Worm (Caenorhabditis elegans) whole organism, L4 larva: ENCODE measurements around the gene grd-6.

Experiments used
- D1046.2 ChIP-seq: fragments of 200-800 bp; sonication (Bioruptor generic); IDR thresholded peaks from 2 replicates; pipeline ENCODE4 v1.3.6; 2022; ENCODE audit warnings: missing genetic modification characterization, missing compliant biosample characterization
- F26F4.8 ChIP-seq: fragments of 200-800 bp; sonication (Bioruptor generic); conservative IDR thresholded peaks from 2 replicates; pipeline ENCODE4 v1.3.6; 2022; ENCODE audit warnings: missing genetic modification characterization, missing compliant biosample characterization
- T26A8.4 ChIP-seq: fragments of 200-800 bp; sonication (Bioruptor generic); IDR thresholded peaks from 2 replicates; pipeline ENCODE4 v1.3.6; 2022; ENCODE audit warnings: missing genetic modification characterization, missing compliant biosample characterization
- Y75B8A.6 ChIP-seq: fragments of 200-800 bp; sonication (Bioruptor generic); IDR thresholded peaks from 2 replicates; pipeline ENCODE4 v1.3.6; 2022; ENCODE audit warnings: missing genetic modification reagents, missing genetic modification characterization, missing compliant biosample characterization
- ama-1 ChIP-seq: fragments of 150-350 bp; optimal IDR thresholded peaks from 2 replicates; lab custom pipeline; 2014; ENCODE audit warnings: inconsistent platforms, mixed read lengths
- ceh-32 ChIP-seq: sonication (generic microtip); optimal IDR thresholded peaks from 2 replicates; lab custom pipeline; 2016; ENCODE audit warnings: mild to moderate bottlenecking, missing genetic modification characterization, missing compliant biosample characterization; ENCODE audit not compliant: poor library complexity
- cey-2 ChIP-seq: sonication (generic microtip); optimal IDR thresholded peaks from 3 replicates; lab custom pipeline; 2017; ENCODE audit warnings: missing genetic modification characterization, mild to moderate bottlenecking, missing compliant biosample characterization, antibody characterized with exemption, borderline replicate concordance; ENCODE audit not compliant: insufficient read depth
- ctbp-1 ChIP-seq: fragments of 200-800 bp; sonication (Bioruptor generic); IDR thresholded peaks from 2 replicates; pipeline ENCODE4 v1.3.6; 2022; ENCODE audit warnings: missing genetic modification reagents, missing genetic modification characterization, missing compliant biosample characterization
- daf-12 ChIP-seq: fragments of 150-350 bp; optimal IDR thresholded peaks from 2 replicates; lab custom pipeline; 2014; ENCODE audit warnings: missing biosample characterization, missing genetic modification reagents, missing genetic modification characterization
- daf-16 ChIP-seq, 3 experiments: sonication (generic microtip); optimal IDR thresholded peaks; 2 replicates each; lab custom pipeline; 2016 to 2017; ENCODE audit warnings: missing genetic modification characterization in 3 of 3, missing genetic modification reagents in 3 of 3, mild to moderate bottlenecking in 2 of 3, missing compliant biosample characterization in 2 of 3, missing biosample characterization in 1 of 3, moderate library complexity in 1 of 3
- daf-8 ChIP-seq: fragments of 200-800 bp; sonication (Bioruptor generic); IDR thresholded peaks from 2 replicates; pipeline ENCODE4 v1.3.6; 2022; ENCODE audit warnings: missing genetic modification characterization, missing compliant biosample characterization
- dmd-6 ChIP-seq: fragments of 200-800 bp; sonication (Bioruptor generic); IDR thresholded peaks from 2 replicates; pipeline ENCODE4 v1.3.6; 2022; ENCODE audit warnings: missing genetic modification reagents, missing genetic modification characterization, missing compliant biosample characterization
- duxl-1 ChIP-seq: sonication (generic microtip); optimal IDR thresholded peaks from 2 replicates; lab custom pipeline; 2016; ENCODE audit warnings: mild to moderate bottlenecking, missing genetic modification characterization, moderate library complexity, missing compliant biosample characterization; ENCODE audit not compliant: poor library complexity
- dve-1 ChIP-seq: sonication (generic microtip); optimal IDR thresholded peaks from 2 replicates; lab custom pipeline; 2017; ENCODE audit warnings: antibody characterized with exemption, mild to moderate bottlenecking, missing genetic modification characterization, missing compliant biosample characterization; ENCODE audit not compliant: insufficient read depth
- egl-27 ChIP-seq: sonication (generic microtip); optimal IDR thresholded peaks from 3 replicates; lab custom pipeline; 2017; ENCODE audit warnings: missing biosample characterization, missing genetic modification reagents, missing genetic modification characterization
- egl-43 ChIP-seq: fragments of 200-800 bp; sonication (Bioruptor generic); IDR thresholded peaks from 2 replicates; pipeline ENCODE4 v1.3.6; 2022; ENCODE audit warnings: missing genetic modification reagents, missing genetic modification characterization, missing compliant biosample characterization
- gei-8 ChIP-seq: fragments of 200-800 bp; sonication (Bioruptor generic); optimal IDR thresholded peaks from 2 replicates; lab custom pipeline; 2018; ENCODE audit warnings: mild to moderate bottlenecking, missing genetic modification characterization, missing compliant biosample characterization
- hlh-11 ChIP-seq: fragments of 200-800 bp; sonication (Bioruptor generic); optimal IDR thresholded peaks from 2 replicates; lab custom pipeline; 2018; ENCODE audit warnings: mild to moderate bottlenecking, missing genetic modification characterization, missing compliant biosample characterization
- lin-1 ChIP-seq: fragments of 200-800 bp; sonication (Bioruptor generic); IDR thresholded peaks from 2 replicates; pipeline ENCODE4 v1.3.6; 2022; ENCODE audit warnings: missing genetic modification reagents, missing genetic modification characterization, missing compliant biosample characterization
- lin-29 ChIP-seq: fragments of 200-800 bp; sonication (Bioruptor generic); IDR thresholded peaks from 2 replicates; pipeline ENCODE4 v1.3.6; 2022; ENCODE audit warnings: missing genetic modification reagents, missing genetic modification characterization, missing compliant biosample characterization
- lir-3 ChIP-seq: sonication (generic microtip); optimal IDR thresholded peaks from 2 replicates; lab custom pipeline; 2016; ENCODE audit warnings: mild to moderate bottlenecking, missing genetic modification characterization, missing compliant biosample characterization
- lsy-2 ChIP-seq, 2 experiments: fragments of 150-350 bp in 1 of 2; sonication (generic microtip) in 1 of 2; optimal IDR thresholded peaks; 2 replicates each; lab custom pipeline; 2014 to 2017; ENCODE audit warnings: missing biosample characterization in 2 of 2, missing genetic modification characterization in 2 of 2
- nhr-25 ChIP-seq: sonication (generic microtip); optimal IDR thresholded peaks from 2 replicates; lab custom pipeline; 2017; ENCODE audit warnings: missing genetic modification characterization, mild to moderate bottlenecking, missing compliant biosample characterization, antibody characterized with exemption, moderate library complexity, borderline replicate concordance; ENCODE audit not compliant: insufficient read depth
- nhr-28 ChIP-seq: fragments of 150-350 bp; optimal IDR thresholded peaks from 2 replicates; lab custom pipeline; 2014; ENCODE audit warnings: missing biosample characterization, missing genetic modification characterization
- nhr-42 ChIP-seq: fragments of 200-800 bp; sonication (Bioruptor generic); IDR thresholded peaks from 2 replicates; pipeline ENCODE4 v1.3.6; 2022; ENCODE audit warnings: missing genetic modification characterization, missing compliant biosample characterization
- nhr-77 ChIP-seq: fragments of 150-350 bp; optimal IDR thresholded peaks from 2 replicates; lab custom pipeline; 2014; ENCODE audit warnings: missing biosample characterization, missing genetic modification characterization
- pha-4 ChIP-seq, 2 experiments: fragments of 150-350 bp in 1 of 2; fragments of 200-800 bp in 1 of 2; sonication (Bioruptor generic) in 1 of 2; IDR thresholded peaks in 1 of 2; optimal IDR thresholded peaks in 1 of 2; 2 replicates each; pipeline versions ENCODE4 v1.3.6 to Lab custom; 2014 to 2022; ENCODE audit warnings: missing genetic modification characterization in 2 of 2, missing genetic modification reagents in 2 of 2, missing biosample characterization in 1 of 2, missing compliant biosample characterization in 1 of 2
- php-3 ChIP-seq: fragments of 200-800 bp; sonication (Bioruptor generic); IDR thresholded peaks from 2 replicates; pipeline ENCODE4 v1.3.6; 2022; ENCODE audit warnings: missing genetic modification reagents, missing genetic modification characterization, missing compliant biosample characterization
- pqm-1 ChIP-seq: sonication (generic microtip); optimal IDR thresholded peaks from 2 replicates; lab custom pipeline; 2017; ENCODE audit warnings: missing biosample characterization, missing genetic modification characterization
- rbr-2 ChIP-seq: sonication (generic microtip); optimal IDR thresholded peaks from 2 replicates; lab custom pipeline; 2016; ENCODE audit warnings: missing genotype, missing genetic modification characterization, missing compliant biosample characterization
- set-16 ChIP-seq: fragments of 200-800 bp; sonication (Bioruptor generic); IDR thresholded peaks from 2 replicates; pipeline ENCODE4 v1.3.6; 2022; ENCODE audit warnings: missing genetic modification reagents, missing genetic modification characterization, missing compliant biosample characterization
- snpc-4 ChIP-seq: fragments of 150-350 bp; optimal IDR thresholded peaks from 2 replicates; lab custom pipeline; 2014; ENCODE audit warnings: missing biosample characterization, missing genetic modification characterization
- spr-1 ChIP-seq: sonication (generic microtip); optimal IDR thresholded peaks from 2 replicates; lab custom pipeline; 2016; ENCODE audit warnings: mild to moderate bottlenecking, missing genetic modification characterization, missing compliant biosample characterization
- tra-1 ChIP-seq: fragments of 200-800 bp; sonication (Bioruptor generic); IDR thresholded peaks from 2 replicates; pipeline ENCODE4 v1.3.6; 2022; ENCODE audit warnings: missing genetic modification reagents, missing genetic modification characterization, missing compliant biosample characterization
- vab-7 ChIP-seq: fragments of 200-800 bp; sonication (Bioruptor generic); IDR thresholded peaks from 2 replicates; pipeline ENCODE4 v1.3.6; 2022; ENCODE audit warnings: missing genetic modification reagents, missing genetic modification characterization, missing compliant biosample characterization
- zip-11 ChIP-seq: fragments of 200-800 bp; sonication (Bioruptor generic); IDR thresholded peaks from 2 replicates; pipeline ENCODE4 v1.3.6; 2022; ENCODE audit warnings: missing genetic modification characterization, missing compliant biosample characterization
- ztf-7 ChIP-seq: fragments of 150-350 bp; optimal IDR thresholded peaks from 2 replicates; lab custom pipeline; 2014; ENCODE audit warnings: missing biosample characterization, missing genetic modification characterization

Gene grd-6

DNA sequence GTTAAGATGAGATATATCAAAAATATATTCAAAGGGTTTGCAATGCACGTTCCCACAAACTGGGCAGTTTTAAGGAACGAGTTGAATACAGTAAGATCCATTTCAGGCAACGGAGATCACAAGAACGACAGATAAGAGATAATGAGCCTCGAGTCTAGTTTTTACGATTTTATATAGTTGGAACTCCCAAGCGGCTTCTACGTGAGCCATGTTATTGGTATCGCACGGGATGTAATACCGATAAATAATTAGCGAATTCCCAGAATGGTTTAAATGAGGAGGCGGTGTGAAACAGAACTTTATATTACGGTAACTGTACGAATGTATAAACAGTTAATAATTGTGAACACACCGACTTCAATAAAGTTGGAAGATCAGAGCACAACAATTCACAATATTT lies 22.8 kb upstream of the grd-6 start, which contains the start of gene str-177:
str-177 (minus strand) TSS at position 101 of the 400 bp plus-strand sequence.
- TF ChIP-seq ztf-7, result no peak
- no peak for TF ChIP-seq duxl-1 (tag; lab: Kevin White, UChicago)
- TF ChIP-seq lsy-2 (tag; optimal IDR thresholded peaks at IDR 0.05; lab: Kevin White, UChicago), result no peak
- no peak for TF ChIP-seq D1046.2
- TF ChIP-seq lin-1 (GFP tag; lab: Robert Waterston, UW), result no peak
- TF ChIP-seq pha-4 (GFP tag; IDR thresholded peaks at IDR 0.05; lab: Robert Waterston, UW), result no peak
- TF ChIP-seq pha-4 (tag; optimal IDR thresholded peaks at IDR 0.05; lab: Kevin White, UChicago), result no peak
- TF ChIP-seq Y75B8A.6 (GFP tag; lab: Robert Waterston, UW), result no peak
- TF ChIP-seq hlh-11 (tag; lab: Kevin White, UChicago), result no peak
- TF ChIP-seq snpc-4 (tag; lab: Kevin White, UChicago), result no peak
- TF ChIP-seq vab-7 (GFP tag; lab: Robert Waterston, UW), result no peak
- TF ChIP-seq nhr-42, result no peak
- TF ChIP-seq egl-27 (tag; lab: Kevin White, UChicago), result no peak
- no peak for TF ChIP-seq gei-8

DNA sequence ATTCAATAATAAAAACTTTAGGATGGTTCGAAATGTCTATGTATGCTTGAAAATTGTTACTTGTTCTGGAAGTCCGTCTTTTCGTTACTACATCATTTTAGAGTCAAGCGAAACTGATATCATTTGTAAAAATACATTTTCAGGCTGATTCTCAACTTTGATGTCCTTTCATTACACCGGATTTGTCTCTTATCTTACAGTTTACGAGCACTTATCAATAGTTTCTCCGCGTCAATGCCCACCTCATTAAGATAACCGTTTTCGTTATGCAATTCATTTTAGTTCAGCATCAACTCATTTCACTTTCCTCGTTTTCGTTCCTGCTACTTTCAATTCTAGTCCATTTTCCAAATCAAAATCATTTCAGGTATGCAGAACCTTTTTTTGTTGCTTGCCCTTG lies 19.0 kb upstream of the grd-6 start, which contains the start of gene asp-2:
asp-2 (plus strand) TSS at position 368 of the 400 bp plus-strand sequence.
- TF ChIP-seq php-3 (GFP tag; lab: Robert Waterston, UW) (0 out of 2 replicates have a peak, but pooled peaks have one; percentile 53), T26A8.4 (no peak), nhr-77 (peak; percentile 20), dve-1 (tag; lab: Kevin White, UChicago) (peak; percentile 74), daf-16 (GFP tag; optimal IDR thresholded peaks at IDR 0.05; lab: Kevin White, UChicago) (no peak), daf-16 (tag; optimal IDR thresholded peaks at IDR 0.05; lab: Kevin White, UChicago) (peak; percentile 63), nhr-28 (tag; lab: Kevin White, UChicago) (peak; percentile 68), pqm-1 (tag; lab: Kevin White, UChicago) (peak; percentile 95), ctbp-1 (GFP tag; lab: Robert Waterston, UW) (no peak), spr-1 (tag; lab: Kevin White, UChicago) (no peak), hlh-11 (tag; lab: Kevin White, UChicago) (peak; percentile 57), dmd-6 (GFP tag; lab: Robert Waterston, UW) (peak; percentile 69), tra-1 (GFP tag; lab: Robert Waterston, UW) (peak; percentile 28; the same call in 1 of the 2 replicates)

DNA sequence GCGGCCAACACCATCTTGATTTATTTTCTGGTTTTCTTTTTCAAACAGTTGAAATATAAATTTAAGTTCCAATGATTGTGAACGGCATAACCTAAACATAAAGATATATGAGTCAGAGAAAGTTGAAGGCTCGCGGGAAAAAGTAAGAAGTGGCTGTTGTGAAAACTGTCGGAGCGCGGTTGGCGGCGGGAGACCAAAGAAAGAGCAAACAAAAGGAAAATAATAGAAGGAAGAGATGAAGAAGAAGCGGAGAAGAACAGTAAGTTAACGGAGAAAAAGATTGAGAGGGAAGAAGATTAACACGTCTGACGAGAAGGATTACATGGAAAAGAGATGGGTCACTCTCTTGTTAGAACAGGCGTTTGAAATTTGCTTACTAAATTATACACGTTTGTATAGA lies 14.3 kb upstream of the grd-6 start, which contains the start of gene inx-10:
inx-10 (minus strand) TSS at position 101 of the 400 bp plus-strand sequence.
- TF ChIP-seq set-16 (GFP tag; lab: Robert Waterston, UW) (no peak), cey-2 (tag; lab: Kevin White, UChicago) (no peak), ama-1 (no peak), daf-8 (GFP tag; lab: Robert Waterston, UW) (no peak), lin-29 (no peak), gei-8 (no peak), D1046.2 (no peak), nhr-25 (tag; lab: Kevin White, UChicago) (no peak), daf-12 (tag; lab: Kevin White, UChicago) (no peak)

DNA sequence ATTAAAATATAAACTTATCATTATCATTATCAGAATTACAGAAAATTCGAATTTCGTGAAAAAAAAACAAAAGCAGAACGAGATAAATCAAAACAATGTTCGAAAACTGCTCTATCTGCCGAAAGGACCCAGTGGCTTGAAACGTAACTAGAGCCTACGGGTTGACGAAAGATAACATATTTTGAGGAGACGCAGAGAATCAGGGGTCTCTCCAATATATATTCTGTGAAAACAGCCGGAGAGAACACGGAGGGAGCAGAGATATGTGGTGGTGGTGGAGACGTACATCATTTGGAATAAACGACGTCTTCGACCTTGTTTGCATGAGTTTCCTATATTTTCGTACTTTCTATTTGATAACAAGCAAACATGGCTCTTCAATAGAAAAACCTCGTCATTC lies 12.8 kb upstream of the grd-6 start:
- TF ChIP-seq egl-43 (GFP tag; lab: Robert Waterston, UW) (no peak), zip-11 (GFP tag; lab: Robert Waterston, UW) (no peak), pha-4 (GFP tag; IDR thresholded peaks at IDR 0.05; lab: Robert Waterston, UW) (no peak), pha-4 (tag; optimal IDR thresholded peaks at IDR 0.05; lab: Kevin White, UChicago) (no peak), daf-16 (GFP tag; optimal IDR thresholded peaks at IDR 0.05; lab: Kevin White, UChicago) (peak in 1 of 2 experiments; percentile 1), daf-16 (tag; optimal IDR thresholded peaks at IDR 0.05; lab: Kevin White, UChicago) (no peak), F26F4.8 (GFP tag; lab: Robert Waterston, UW) (no peak), ceh-32 (tag; lab: Kevin White, UChicago) (no peak), lir-3 (tag; lab: Kevin White, UChicago) (no peak), rbr-2 (tag; lab: Kevin White, UChicago) (peak; percentile 8)
